Worm (Caenorhabditis elegans): ENCODE measurements around the gene rep-1.

rep-1 gene

ce11 chrIII:1570006-1570405 is at the start of gene rep-1:
TSS of gene rep-1 (plus strand) at chrIII:1570306.
- no peak for TF ChIP-seq lir-1 (GFP tag; conservative IDR thresholded peaks at IDR 0.05)
- no peak for TF ChIP-seq K11D2.4 (GFP tag; IDR thresholded peaks at IDR 0.05)
- TF ChIP-seq F23B12.7 (tag; optimal IDR thresholded peaks at IDR 0.05; ENCODE audit: insufficient read depth) = no peak
- TF ChIP-seq ztf-28 (GFP tag; IDR thresholded peaks at IDR 0.05) = no peak
- no peak for TF ChIP-seq madf-10 (tag; optimal IDR thresholded peaks at IDR 0.05)
- TF ChIP-seq F37B4.10 (GFP tag; IDR thresholded peaks at IDR 0.05) = no peak
- no peak for TF ChIP-seq Y79H2A.3 (GFP tag; conservative IDR thresholded peaks at IDR 0.05)

DNA sequence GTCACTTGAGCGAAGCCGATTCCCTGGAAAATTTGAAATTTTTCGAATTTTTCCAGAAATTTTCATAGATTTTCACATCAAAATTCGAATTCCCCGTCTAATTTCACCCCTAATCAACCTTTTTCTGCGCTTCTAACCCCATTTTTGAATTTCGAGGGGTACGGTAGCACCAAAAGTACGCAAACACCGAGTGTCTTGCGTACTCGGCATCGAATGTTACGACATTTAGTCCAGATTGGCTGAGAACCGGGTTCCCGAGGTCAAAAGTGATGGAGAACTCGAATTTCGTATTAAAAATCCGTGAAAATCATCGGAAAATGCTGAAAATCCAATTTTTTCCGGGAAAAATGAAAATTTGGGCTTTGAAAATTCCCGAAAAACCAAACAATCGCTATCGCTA is 41.7 kb upstream of the rep-1 start:
- TF ChIP-seq dpl-1 (GFP tag; optimal IDR thresholded peaks at IDR 0.05) (no peak), ekl-4 (GFP tag; IDR thresholded peaks at IDR 0.05) (no peak), F49E8.2 (tag; optimal IDR thresholded peaks at IDR 0.05; ENCODE audit: insufficient read depth) (no peak), sea-2 (GFP tag; IDR thresholded peaks at IDR 0.05) (no peak), aptf-3 (GFP tag; IDR thresholded peaks at IDR 0.05) (no peak), tbx-9 (tag; optimal IDR thresholded peaks at IDR 0.05; ENCODE audit: borderline replicate concordance) (no peak), snpc-1.1 (tag; optimal IDR thresholded peaks at IDR 0.05; ENCODE audit: insufficient read depth) (no peak), akir-1 (GFP tag; optimal IDR thresholded peaks at IDR 0.05) (no peak), zim-3 (tag; optimal IDR thresholded peaks at IDR 0.05) (no peak), attf-6 (GFP tag; IDR thresholded peaks at IDR 0.05) (no peak), ceh-40 (GFP tag; IDR thresholded peaks at IDR 0.05) (no peak), dox-1 (GFP tag; IDR thresholded peaks at IDR 0.05) (no peak), T07F8.4 (tag; optimal IDR thresholded peaks at IDR 0.05) (no peak), ceh-27 (GFP tag; optimal IDR thresholded peaks at IDR 0.05) (no peak), gei-17 (GFP tag; optimal IDR thresholded peaks at IDR 0.05) (no peak), madf-10 (tag; optimal IDR thresholded peaks at IDR 0.05) (no peak), xnd-1 (tag; optimal IDR thresholded peaks at IDR 0.05) (no peak), B0019.2 (GFP tag; conservative IDR thresholded peaks at IDR 0.05) (no peak), let-526 (GFP tag; IDR thresholded peaks at IDR 0.05) (no peak), efl-1 (GFP tag; optimal IDR thresholded peaks at IDR 0.05) (no peak)

ce11 chrIII:1532777-1533473 is 37.2 kb upstream of the rep-1 start, which contains the start of gene snf-6:
TSS of gene snf-6 (minus strand) at chrIII:1532827.
- TF ChIP-seq mcd-1 (GFP tag; IDR thresholded peaks at IDR 0.05) (peak; percentile 94), lin-26 (GFP tag; IDR thresholded peaks at IDR 0.05) (no peak), mxl-1 (tag; optimal IDR thresholded peaks at IDR 0.05) (no peak), unc-130 (GFP tag; optimal IDR thresholded peaks at IDR 0.05) (no peak), tbx-9 (tag; optimal IDR thresholded peaks at IDR 0.05; ENCODE audit: borderline replicate concordance) (no peak), rcor-1 (GFP tag; IDR thresholded peaks at IDR 0.05) (no peak), F55B11.4 (tag; optimal IDR thresholded peaks at IDR 0.05; ENCODE audit: borderline replicate concordance, insufficient read depth) (no peak), hrde-1 (tag; optimal IDR thresholded peaks at IDR 0.05; ENCODE audit: borderline replicate concordance) (no peak), F23B12.7 (tag; optimal IDR thresholded peaks at IDR 0.05; ENCODE audit: insufficient read depth) (peak; percentile 41), bed-1 (GFP tag; IDR thresholded peaks at IDR 0.05) (no peak), F33H1.4 (GFP tag; IDR thresholded peaks at IDR 0.05) (peak; percentile 24; the same call in 1 of the 2 replicates), ceh-91 (GFP tag; IDR thresholded peaks at IDR 0.05) (0 out of 2 replicates have a peak, but pooled peaks have one; percentile 19), K12H6.12 (tag; optimal IDR thresholded peaks at IDR 0.05) (no peak), snpc-4 (GFP tag; optimal IDR thresholded peaks at IDR 0.05) (no peak), snpc-4 (tag; optimal IDR thresholded peaks at IDR 0.05) (no peak), attf-6 (GFP tag; IDR thresholded peaks at IDR 0.05) (no peak), ztf-22 (GFP tag; optimal IDR thresholded peaks at IDR 0.05) (no peak), rec-8 (tag; optimal IDR thresholded peaks at IDR 0.05) (no peak), D2030.7 (GFP tag; IDR thresholded peaks at IDR 0.05) (no peak), pha-4 (tag; optimal IDR thresholded peaks at IDR 0.05) (no peak), hmg-1.2 (GFP tag; IDR thresholded peaks at IDR 0.05) (peak; percentile 8; the same call in 1 of the 2 replicates), let-526 (GFP tag; IDR thresholded peaks at IDR 0.05) (no peak), egl-44 (GFP tag; IDR thresholded peaks at IDR 0.05) (no peak)

All from whole organism, young adult.